Fruit fly (Drosophila melanogaster) whole organism, embryonic: Measurements from ENCODE around the gene CG3009.

ENCODE experiments used
- Asciz ChIP-seq: fragments of 200-800 bp; sonication (Bioruptor generic); optimal IDR thresholded peaks from 2 replicates; lab custom pipeline; 2017; ENCODE audit warnings: missing biosample characterization, mild to moderate bottlenecking, missing genetic modification characterization, missing genetic modification reagents
- CG10147 ChIP-seq: fragments of 200-800 bp; sonication (Bioruptor generic); optimal IDR thresholded peaks from 2 replicates; lab custom pipeline; 2019; ENCODE audit warnings: missing biosample characterization, mild to moderate bottlenecking, missing genetic modification characterization, moderate library complexity
- CG10267 ChIP-seq: fragments of 200-800 bp; sonication (Bioruptor generic); optimal IDR thresholded peaks from 2 replicates; lab custom pipeline; 2018; ENCODE audit warnings: missing biosample characterization, mild to moderate bottlenecking, missing genetic modification characterization, moderate library complexity
- CG10543 ChIP-seq: fragments of 200-800 bp; sonication (Bioruptor generic); optimal IDR thresholded peaks from 3 replicates; lab custom pipeline; 2017; ENCODE audit warnings: missing biosample characterization, mild to moderate bottlenecking, missing genetic modification characterization, moderate library complexity
- CG12104 ChIP-seq: fragments of 200-800 bp; sonication (Bioruptor generic); optimal IDR thresholded peaks from 3 replicates; lab custom pipeline; 2016; ENCODE audit warnings: missing biosample characterization, missing genetic modification characterization
- CG12155 ChIP-seq: fragments of 200-800 bp; sonication (Bioruptor generic); optimal IDR thresholded peaks from 3 replicates; lab custom pipeline; 2016; ENCODE audit warnings: missing biosample characterization, missing genetic modification characterization
- CG12219 ChIP-seq: fragments of 200-800 bp; sonication (Bioruptor generic); optimal IDR thresholded peaks from 3 replicates; lab custom pipeline; 2018; ENCODE audit warnings: missing biosample characterization, mild to moderate bottlenecking, missing genetic modification characterization
- CG12236 ChIP-seq: fragments of 200-800 bp; sonication (Bioruptor generic); optimal IDR thresholded peaks from 2 replicates; lab custom pipeline; 2016; ENCODE audit warnings: missing biosample characterization, missing genetic modification characterization
- CG12391 ChIP-seq: fragments of 200-800 bp; sonication (Bioruptor generic); optimal IDR thresholded peaks from 3 replicates; lab custom pipeline; 2018; ENCODE audit warnings: missing biosample characterization, mild to moderate bottlenecking, missing genetic modification characterization, moderate library complexity
- CG13287 ChIP-seq: fragments of 200-800 bp; sonication (Bioruptor generic); IDR thresholded peaks from 2 replicates; pipeline ENCODE4 v1.3.6; 2022; ENCODE audit warnings: missing biosample characterization, missing genetic modification characterization; ENCODE audit not compliant: partially characterized antibody
- CG13775 ChIP-seq: fragments of 200-800 bp; sonication (Bioruptor generic); optimal IDR thresholded peaks from 3 replicates; lab custom pipeline; 2017; ENCODE audit warnings: missing biosample characterization, mild to moderate bottlenecking, missing genetic modification characterization
- CG14014 ChIP-seq: fragments of 200-800 bp; sonication (Bioruptor generic); IDR thresholded peaks from 2 replicates; pipeline ENCODE4 v1.3.6; 2022; ENCODE audit warnings: missing biosample characterization, missing genetic modification characterization
- CG14860 ChIP-seq: fragments of 200-800 bp; sonication (Bioruptor generic); IDR thresholded peaks from 3 replicates; pipeline ENCODE4 v1.3.6; 2022; ENCODE audit warnings: missing biosample characterization, missing genetic modification characterization; ENCODE audit not compliant: partially characterized antibody
- CG14965 ChIP-seq: fragments of 200-800 bp; sonication (Bioruptor generic); optimal IDR thresholded peaks from 2 replicates; lab custom pipeline; 2016; ENCODE audit warnings: missing biosample characterization, missing genetic modification characterization, borderline replicate concordance
- CG15696 ChIP-seq: fragments of 200-800 bp; sonication (Bioruptor generic); optimal IDR thresholded peaks from 2 replicates; lab custom pipeline; 2019; ENCODE audit warnings: missing biosample characterization, mild to moderate bottlenecking, missing genetic modification characterization, moderate library complexity
- CG1647 ChIP-seq: fragments of 200-800 bp; sonication (Bioruptor generic); optimal IDR thresholded peaks from 3 replicates; lab custom pipeline; 2016; ENCODE audit warnings: missing biosample characterization, missing genetic modification characterization
- CG16779 ChIP-seq: fragments of 200-800 bp; sonication (Bioruptor generic); IDR thresholded peaks from 2 replicates; pipeline ENCODE4 v1.3.6; 2022; ENCODE audit warnings: missing biosample characterization, missing genetic modification characterization
- CG17361 ChIP-seq: fragments of 200-800 bp; sonication (Bioruptor generic); IDR thresholded peaks from 3 replicates; pipeline ENCODE4 v1.3.6; 2022; ENCODE audit warnings: missing biosample characterization, missing genetic modification characterization
- CG17568 ChIP-seq: fragments of 200-800 bp; sonication (Bioruptor generic); optimal IDR thresholded peaks from 2 replicates; lab custom pipeline; 2018; ENCODE audit warnings: missing biosample characterization, mild to moderate bottlenecking, missing genetic modification characterization, moderate library complexity
- CG18599 ChIP-seq: fragments of 200-800 bp; sonication (Bioruptor generic); optimal IDR thresholded peaks from 3 replicates; lab custom pipeline; 2017; ENCODE audit warnings: missing biosample characterization, missing genetic modification characterization, mild to moderate bottlenecking, moderate library complexity, missing genetic modification reagents
- CG2202 ChIP-seq: fragments of 200-800 bp; sonication (Bioruptor generic); optimal IDR thresholded peaks from 2 replicates; lab custom pipeline; 2018; ENCODE audit warnings: missing biosample characterization, mild to moderate bottlenecking, missing genetic modification characterization
- CG34224 ChIP-seq: fragments of 200-800 bp; sonication (Bioruptor generic); IDR thresholded peaks from 3 replicates; pipeline ENCODE4 v1.3.6; 2022; ENCODE audit warnings: missing biosample characterization, missing genetic modification characterization; ENCODE audit not compliant: partially characterized antibody
- CG4404 ChIP-seq: fragments of 200-800 bp; sonication (Bioruptor generic); IDR thresholded peaks from 2 replicates; pipeline ENCODE4 v1.3.6; 2022; ENCODE audit warnings: missing biosample characterization, missing genetic modification characterization
- CG4820 ChIP-seq: fragments of 200-800 bp; sonication (Bioruptor generic); optimal IDR thresholded peaks from 3 replicates; lab custom pipeline; 2016; ENCODE audit warnings: missing biosample characterization, missing genetic modification characterization
- CG7786 ChIP-seq: fragments of 200-800 bp; sonication (Bioruptor generic); optimal IDR thresholded peaks from 2 replicates; lab custom pipeline; 2016; ENCODE audit warnings: missing biosample characterization, missing genetic modification characterization
- CG7987 ChIP-seq: fragments of 200-800 bp; sonication (Bioruptor generic); optimal IDR thresholded peaks from 2 replicates; lab custom pipeline; 2018; ENCODE audit warnings: missing biosample characterization, mild to moderate bottlenecking, missing genetic modification characterization, moderate library complexity
- CG9932 ChIP-seq: fragments of 200-800 bp; sonication (Bioruptor generic); IDR thresholded peaks from 2 replicates; pipeline ENCODE4 v1.3.6; 2022; ENCODE audit warnings: missing biosample characterization, missing genetic modification characterization
- CoRest ChIP-seq: fragments of 200-800 bp; sonication (Bioruptor generic); optimal IDR thresholded peaks from 3 replicates; lab custom pipeline; 2018; ENCODE audit warnings: missing biosample characterization, mild to moderate bottlenecking, missing genetic modification characterization, moderate library complexity
- Doc3 ChIP-seq: fragments of 200-800 bp; sonication (Bioruptor generic); IDR thresholded peaks from 3 replicates; pipeline ENCODE4 v1.3.6; 2022; ENCODE audit warnings: missing biosample characterization, missing genetic modification characterization; ENCODE audit not compliant: partially characterized antibody
- Gug ChIP-seq: fragments of 200-800 bp; sonication (Bioruptor generic); IDR thresholded peaks from 4 replicates; pipeline ENCODE4 v1.3.6; 2022; ENCODE audit warnings: missing biosample characterization, missing genetic modification characterization
- Med ChIP-seq: fragments of 200-800 bp; sonication (Bioruptor generic); peaks from one replicate; lab custom pipeline; 2016; ENCODE audit warnings: missing biosample characterization, missing genetic modification characterization, mild to moderate bottlenecking, inconsistent platforms, moderate library complexity
- Myb ChIP-seq: fragments of 200-800 bp; sonication (Bioruptor generic); optimal IDR thresholded peaks from 2 replicates; lab custom pipeline; 2016; ENCODE audit warnings: missing biosample characterization, missing genetic modification characterization
- Ssrp ChIP-seq: fragments of 200-800 bp; sonication (Bioruptor generic); optimal IDR thresholded peaks from 2 replicates; lab custom pipeline; 2018; ENCODE audit warnings: missing biosample characterization, mild to moderate bottlenecking, missing genetic modification characterization, moderate library complexity
- TFAM ChIP-seq: fragments of 200-800 bp; sonication (Bioruptor generic); optimal IDR thresholded peaks from 2 replicates; lab custom pipeline; 2017; ENCODE audit warnings: missing biosample characterization, missing genetic modification characterization, inconsistent platforms
- ab ChIP-seq: fragments of 200-800 bp; sonication (Bioruptor generic); optimal IDR thresholded peaks from 2 replicates; lab custom pipeline; 2016; ENCODE audit warnings: missing biosample characterization, missing genetic modification characterization
- al ChIP-seq: fragments of 200-800 bp; sonication (Bioruptor generic); IDR thresholded peaks from 2 replicates; pipeline ENCODE4 v1.3.6; 2022; ENCODE audit warnings: missing biosample characterization, missing genetic modification characterization
- bowl ChIP-seq: fragments of 200-800 bp; sonication (Bioruptor generic); IDR thresholded peaks from 2 replicates; pipeline ENCODE4 v1.3.6; 2022; ENCODE audit warnings: missing biosample characterization, missing genetic modification characterization
- cato ChIP-seq: fragments of 200-800 bp; sonication (Bioruptor generic); optimal IDR thresholded peaks from 2 replicates; lab custom pipeline; 2016; ENCODE audit warnings: missing biosample characterization, missing genetic modification characterization, borderline replicate concordance
- chn ChIP-seq: fragments of 200-800 bp; sonication (Bioruptor generic); optimal IDR thresholded peaks from 2 replicates; lab custom pipeline; 2016; ENCODE audit warnings: missing biosample characterization, missing genetic modification characterization
- crp ChIP-seq, 2 experiments: fragments of 200-800 bp; sonication (Bioruptor generic); optimal IDR thresholded peaks; 2 replicates in 1 of 2; 3 replicates in 1 of 2; lab custom pipeline; 2017; ENCODE audit warnings: missing biosample characterization in 2 of 2, missing genetic modification characterization in 2 of 2, mild to moderate bottlenecking in 1 of 2, moderate library complexity in 1 of 2
- klu ChIP-seq: fragments of 200-800 bp; sonication (Bioruptor generic); IDR thresholded peaks from 2 replicates; pipeline ENCODE4 v1.3.6; 2022; ENCODE audit warnings: missing biosample characterization, missing genetic modification characterization
- kni ChIP-seq: fragments of 200-800 bp; sonication (Bioruptor generic); optimal IDR thresholded peaks from 3 replicates; lab custom pipeline; 2017; ENCODE audit warnings: mild to moderate bottlenecking, missing biosample characterization, missing genetic modification reagents, missing genetic modification characterization
- lilli ChIP-seq: fragments of 200-800 bp; sonication (Bioruptor generic); optimal IDR thresholded peaks from 3 replicates; lab custom pipeline; 2016; ENCODE audit warnings: missing biosample characterization, missing genetic modification characterization
- lola ChIP-seq, 3 experiments: fragments of >200 bp in 2 of 3; fragments of 200-800 bp in 1 of 3; sonication (Bioruptor generic) in 1 of 3; optimal IDR thresholded peaks; 2 replicates each; lab custom pipeline; 2017 to 2019; ENCODE audit warnings: missing biosample characterization in 3 of 3, missing genetic modification characterization in 3 of 3, mild to moderate bottlenecking in 1 of 3, moderate library complexity in 1 of 3
- mirr ChIP-seq: fragments of 200-800 bp; sonication (Bioruptor generic); optimal IDR thresholded peaks from 3 replicates; lab custom pipeline; 2018; ENCODE audit warnings: missing biosample characterization, mild to moderate bottlenecking, missing genetic modification characterization
- onecut ChIP-seq: fragments of 200-800 bp; sonication (Bioruptor generic); IDR thresholded peaks from 2 replicates; pipeline ENCODE4 v1.3.6; 2022; ENCODE audit warnings: missing biosample characterization, missing genetic modification characterization
- pho ChIP-seq: fragments of 200-800 bp; sonication (Bioruptor generic); optimal IDR thresholded peaks from 2 replicates; lab custom pipeline; 2016; ENCODE audit warnings: missing biosample characterization, missing genetic modification characterization
- prd ChIP-seq, 3 experiments: fragments of >200 bp in 2 of 3; fragments of 200-800 bp in 1 of 3; sonication (Bioruptor generic) in 1 of 3; optimal IDR thresholded peaks in 2 of 3; IDR thresholded peaks in 1 of 3; 2 replicates in 2 of 3; 3 replicates in 1 of 3; pipeline versions ENCODE4 v1.3.6 to Lab custom; 2017 to 2022; ENCODE audit warnings: missing biosample characterization in 1 of 3, missing genetic modification characterization in 1 of 3
- salm ChIP-seq: fragments of 200-800 bp; sonication (Bioruptor generic); optimal IDR thresholded peaks from 2 replicates; lab custom pipeline; 2018; ENCODE audit warnings: missing biosample characterization, mild to moderate bottlenecking, missing genetic modification characterization
- sr ChIP-seq: fragments of 200-800 bp; sonication (Bioruptor generic); IDR thresholded peaks from 3 replicates; pipeline ENCODE4 v1.3.6; 2022; ENCODE audit warnings: missing biosample characterization, missing genetic modification characterization

CG3009 gene

DNA sequence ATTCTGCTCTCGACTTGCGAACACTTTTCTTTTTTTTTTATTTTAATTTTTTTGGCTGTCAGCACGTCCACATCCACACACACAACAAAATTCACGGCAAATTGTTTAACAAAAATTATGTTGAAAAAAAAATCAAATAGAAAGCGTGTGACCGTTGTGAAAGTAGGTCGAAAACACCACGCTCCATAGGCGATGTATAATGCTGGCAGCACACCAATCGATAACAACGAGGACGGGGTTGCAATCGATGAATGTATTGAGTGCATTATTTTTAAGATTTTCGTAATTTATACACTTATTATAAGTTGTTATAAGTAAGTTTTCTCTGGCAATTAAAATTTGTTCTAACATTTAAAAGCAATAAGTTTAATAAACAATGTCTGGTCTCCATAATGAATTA, 20.2 kb upstream of the CG3009 start, which contains the start of gene Pp2C1 (continued):
- TF ChIP-seq Myb (GFP tag; lab: Kevin White, UChicago): peak; percentile 14
- TF ChIP-seq CG7987 (GFP tag; lab: Kevin White, UChicago): no peak
- no peak for TF ChIP-seq kni (GFP tag; lab: Kevin White, UChicago)
- no peak for TF ChIP-seq bowl (GFP tag; lab: Robert Waterston, UW)
- TF ChIP-seq CG12219 (GFP tag; lab: Kevin White, UChicago): no peak
- no peak for TF ChIP-seq chn (GFP tag; lab: Kevin White, UChicago)
- no peak for TF ChIP-seq CG12155
- no peak for TF ChIP-seq CG14965 (GFP tag; lab: Kevin White, UChicago)
- peak; percentile 52; the same call in 1 of the 2 replicates for TF ChIP-seq CG9932 (GFP tag; lab: Robert Waterston, UW)
- no peak for TF ChIP-seq CG7786 (GFP tag; lab: Kevin White, UChicago)
- no peak for TF ChIP-seq klu (GFP tag; lab: Robert Waterston, UW)
- TF ChIP-seq CG16779 (GFP tag; lab: Robert Waterston, UW): no peak
- no peak for TF ChIP-seq Gug
- TF ChIP-seq salm (tag; lab: Kevin White, UChicago): no peak
- TF ChIP-seq Ssrp: no peak
- TF ChIP-seq CG17568: no peak
- TF ChIP-seq CG17361 (GFP tag; lab: Robert Waterston, UW): no peak
- TF ChIP-seq lilli: no peak
- TF ChIP-seq CG12236 (GFP tag; lab: Kevin White, UChicago): no peak
- peak; percentile 73 for TF ChIP-seq CG13287 (GFP tag; lab: Robert Waterston, UW)
- no peak for TF ChIP-seq CG1647 (GFP tag; lab: Kevin White, UChicago)
- no peak for TF ChIP-seq CG12104 (GFP tag; lab: Kevin White, UChicago)
- TF ChIP-seq onecut: no peak
- TF ChIP-seq CG18599 (GFP tag; lab: Kevin White, UChicago): no peak
- TF ChIP-seq Med (GFP tag; lab: Kevin White, UChicago): peak; percentile 65
- no peak for TF ChIP-seq ab
- peak; percentile 4 for TF ChIP-seq CG12391 (tag; lab: Kevin White, UChicago)
- peak; percentile 51; the same call in 2 of the 3 replicates for TF ChIP-seq CG34224 (GFP tag; lab: Robert Waterston, UW)
- TF ChIP-seq CoRest (tag; lab: Kevin White, UChicago): no peak
- no peak for TF ChIP-seq sr
- no peak for TF ChIP-seq CG10147 (GFP tag; lab: Kevin White, UChicago)
- TF ChIP-seq Asciz (GFP tag; lab: Kevin White, UChicago): peak; percentile 98
- no peak for TF ChIP-seq CG10267 (tag; lab: Kevin White, UChicago)
- TF ChIP-seq CG14014: no peak
- no peak for TF ChIP-seq CG4820 (GFP tag; lab: Kevin White, UChicago)
- no peak for TF ChIP-seq crp (GFP tag; optimal IDR thresholded peaks at IDR 0.05; lab: Kevin White, UChicago)
- no peak for TF ChIP-seq prd (optimal IDR thresholded peaks at IDR 0.05; lab: Kevin White, UChicago)
- no peak for TF ChIP-seq prd (GFP tag; IDR thresholded peaks at IDR 0.05; lab: Robert Waterston, UW)
- peak; percentile 69 for TF ChIP-seq CG14860
- TF ChIP-seq CG13775 (GFP tag; lab: Kevin White, UChicago): no peak
- no peak for TF ChIP-seq mirr (GFP tag; lab: Kevin White, UChicago)
- TF ChIP-seq CG10543 (GFP tag; lab: Kevin White, UChicago): no peak
- no peak for TF ChIP-seq CG15696
- no peak for TF ChIP-seq TFAM
- TF ChIP-seq cato (GFP tag; lab: Kevin White, UChicago): no peak
- no peak for TF ChIP-seq CG4404
- no peak for TF ChIP-seq al (GFP tag; lab: Robert Waterston, UW)
- peak; percentile 5 for TF ChIP-seq pho (GFP tag; lab: Kevin White, UChicago)
- peak; percentile 60; the same call in 2 of the 3 replicates for TF ChIP-seq Doc3 (GFP tag; lab: Robert Waterston, UW)
- TF ChIP-seq CG2202 (tag; lab: Kevin White, UChicago): no peak
- TF ChIP-seq lola (GFP tag; optimal IDR thresholded peaks at IDR 0.05; lab: Kevin White, UChicago): no peak
